Fruit fly (Drosophila melanogaster) S2 (cell line): ENCODE results near the gene Cyt-c-p.

Experiments used
- CG8478 ChIP-seq: fragments of >200 bp; optimal IDR thresholded peaks from 2 replicates; lab custom pipeline; 2018
- CTCF ChIP-seq, 2 experiments: fragments of >200 bp; optimal IDR thresholded peaks; 2 replicates each; lab custom pipeline; 2018

- TF ChIP-seq CG8478 (lab: Kevin White, UChicago) (no peak), CTCF (optimal IDR thresholded peaks at IDR 0.05; lab: Kevin White, UChicago) (no peak)
These were observed 34.3 kb downstream of the Cyt-c-p start, which contains the start of gene yellow-b for dm6 chr2L:16754074-16754473.
